Fruit fly (Drosophila melanogaster): ENCODE results near the gene Ten-a.
A peak's percentile ranks its signal among the peaks of the same experiment; 100 is the strongest.

The Ten-a gene

dm6 chrX:12003437-12004394 lies 39.8 kb upstream of the Ten-a start, which contains the start of gene fw (continued):
- TF ChIP-seq pum (GFP tag; optimal IDR thresholded peaks at IDR 0.05) (no peak), CG8290 (GFP tag; optimal IDR thresholded peaks at IDR 0.05) (peak; percentile 31), CG8290 (tag; optimal IDR thresholded peaks at IDR 0.05) (peak in 1 of 2 experiments; percentile 35), chif (GFP tag; optimal IDR thresholded peaks at IDR 0.05) (peak in 1 of 2 experiments; percentile 26), wdn (GFP tag; IDR thresholded peaks at IDR 0.05) (no peak), ranshi (GFP tag; IDR thresholded peaks at IDR 0.05) (no peak), tll (GFP tag; optimal IDR thresholded peaks at IDR 0.05) (no peak), CG16863 (GFP tag; optimal IDR thresholded peaks at IDR 0.05) (peak; percentile 39), Ada2b (GFP tag; IDR thresholded peaks at IDR 0.05) (peak; percentile 19; the same call in 1 of the 2 replicates), Atf6 (GFP tag; IDR thresholded peaks at IDR 0.05) (no peak), CG30020 (tag; optimal IDR thresholded peaks at IDR 0.05) (no peak), vvl (GFP tag; IDR thresholded peaks at IDR 0.05) (peak; percentile 65; the same call in 1 of the 2 replicates), Antp (GFP tag; optimal IDR thresholded peaks at IDR 0.05) (peak; percentile 36), CG1832 (GFP tag; optimal IDR thresholded peaks at IDR 0.05) (no peak), bcd (GFP tag; optimal IDR thresholded peaks at IDR 0.05) (no peak), CG17612 (GFP tag; IDR thresholded peaks at IDR 0.05) (no peak), ara (GFP tag; IDR thresholded peaks at IDR 0.05) (peak; percentile 61; the same call in 1 of the 2 replicates), repo (GFP tag; optimal IDR thresholded peaks at IDR 0.05) (peak; percentile 39), Hsf (GFP tag; optimal IDR thresholded peaks at IDR 0.05) (peak; percentile 28), zen (tag; optimal IDR thresholded peaks at IDR 0.05) (no peak), otp (GFP tag; IDR thresholded peaks at IDR 0.05) (0 out of 3 replicates have a peak, but pooled peaks have one; percentile 13), CG31441 (GFP tag; IDR thresholded peaks at IDR 0.05) (peak; percentile 57; the same call in 1 of the 2 replicates), Awh (GFP tag; IDR thresholded peaks at IDR 0.05) (peak; percentile 20; the same call in 1 of the 2 replicates), gem (tag; optimal IDR thresholded peaks at IDR 0.05) (peak; percentile 50), zf30C (GFP tag; optimal IDR thresholded peaks at IDR 0.05) (no peak), chm (GFP tag; IDR thresholded peaks at IDR 0.05) (no peak), Dfd (GFP tag; optimal IDR thresholded peaks at IDR 0.05) (no peak), CG11398 (GFP tag; optimal IDR thresholded peaks at IDR 0.05) (no peak), dimm (GFP tag; IDR thresholded peaks at IDR 0.05) (no peak), nau (GFP tag; optimal IDR thresholded peaks at IDR 0.05) (no peak), ato (GFP tag; IDR thresholded peaks at IDR 0.05; ENCODE audit: partially characterized antibody) (no peak), fd3F (GFP tag; optimal IDR thresholded peaks at IDR 0.05) (peak; percentile 14), CG1602 (GFP tag; optimal IDR thresholded peaks at IDR 0.05) (no peak), CkIIα-i1 (GFP tag; IDR thresholded peaks at IDR 0.05) (no peak), CG9817 (tag; optimal IDR thresholded peaks at IDR 0.05) (peak; percentile 14), CG14050 (GFP tag; IDR thresholded peaks at IDR 0.05) (0 out of 3 replicates have a peak, but pooled peaks have one; percentile 24), fd96Cb (tag; optimal IDR thresholded peaks at IDR 0.05) (peak; percentile 9), aop (GFP tag; IDR thresholded peaks at IDR 0.05) (no peak), en (GFP tag; optimal IDR thresholded peaks at IDR 0.05) (no peak), trem (tag; optimal IDR thresholded peaks at IDR 0.05) (no peak), CG2129 (GFP tag; IDR thresholded peaks at IDR 0.05; ENCODE audit: partially characterized antibody) (no peak), ems (GFP tag; optimal IDR thresholded peaks at IDR 0.05) (peak; percentile 31), CG4617 (GFP tag; optimal IDR thresholded peaks at IDR 0.05; ENCODE audit: borderline replicate concordance) (no peak), CG4730 (GFP tag; IDR thresholded peaks at IDR 0.05) (no peak), Rfx (GFP tag; IDR thresholded peaks at IDR 0.05) (peak; percentile 60; the same call in 1 of the 2 replicates), CG10209 (GFP tag; optimal IDR thresholded peaks at IDR 0.05) (no peak), Taf1 (GFP tag; IDR thresholded peaks at IDR 0.05) (no peak), CHES-1-like (GFP tag; optimal IDR thresholded peaks at IDR 0.05) (no peak), slp2 (GFP tag; optimal IDR thresholded peaks at IDR 0.05) (peak; percentile 41)
